Worm (Caenorhabditis elegans) whole organism, late embryonic: ENCODE data around the gene emb-5.

Source experiments
- C38D4.7 ChIP-seq: fragments of 200-800 bp; sonication (Bioruptor generic); optimal IDR thresholded peaks from 2 replicates; lab custom pipeline; 2018; ENCODE audit warnings: mild to moderate bottlenecking, missing genetic modification characterization, moderate library complexity, missing compliant biosample characterization
- F13H6.1 ChIP-seq: sonication (generic microtip); optimal IDR thresholded peaks from 2 replicates; lab custom pipeline; 2016; ENCODE audit warnings: missing genetic modification characterization, missing compliant biosample characterization
- ceh-18 ChIP-seq: sonication (generic microtip); optimal IDR thresholded peaks from 2 replicates; lab custom pipeline; 2016; ENCODE audit warnings: missing genetic modification characterization, missing compliant biosample characterization
- ceh-2 ChIP-seq: sonication (generic microtip); optimal IDR thresholded peaks from 2 replicates; lab custom pipeline; 2016; ENCODE audit warnings: missing genotype, missing genetic modification characterization, missing compliant biosample characterization
- ceh-22 ChIP-seq: sonication (generic microtip); optimal IDR thresholded peaks from 2 replicates; lab custom pipeline; 2017; ENCODE audit warnings: missing biosample characterization, missing genetic modification characterization
- ceh-24 ChIP-seq: sonication (generic microtip); optimal IDR thresholded peaks from 2 replicates; lab custom pipeline; 2016; ENCODE audit warnings: mild to moderate bottlenecking, missing genetic modification characterization, missing compliant biosample characterization
- ceh-30 ChIP-seq: fragments of 150-350 bp; optimal IDR thresholded peaks from 2 replicates; lab custom pipeline; 2014; ENCODE audit warnings: missing biosample characterization, missing genetic modification characterization
- ceh-45 ChIP-seq: fragments of 200-800 bp; sonication (Bioruptor generic); IDR thresholded peaks from 2 replicates; pipeline ENCODE4 v1.3.6; 2022; ENCODE audit warnings: missing genetic modification reagents, missing genetic modification characterization, missing compliant biosample characterization
- che-1 ChIP-seq: sonication (generic microtip); optimal IDR thresholded peaks from 2 replicates; lab custom pipeline; 2016; ENCODE audit warnings: mild to moderate bottlenecking, missing genetic modification characterization, missing compliant biosample characterization
- dmd-4 ChIP-seq: sonication (generic microtip); optimal IDR thresholded peaks from 2 replicates; lab custom pipeline; 2016; ENCODE audit warnings: borderline replicate concordance, missing genetic modification characterization, missing compliant biosample characterization
- dve-1 ChIP-seq: sonication (generic microtip); optimal IDR thresholded peaks from 2 replicates; lab custom pipeline; 2017; ENCODE audit warnings: antibody characterized with exemption, mild to moderate bottlenecking, missing genetic modification characterization, missing compliant biosample characterization
- elt-4 ChIP-seq: sonication (generic microtip); optimal IDR thresholded peaks from 2 replicates; lab custom pipeline; 2016; ENCODE audit warnings: missing genetic modification characterization, missing compliant biosample characterization
- ets-4 ChIP-seq: sonication (generic microtip); optimal IDR thresholded peaks from 2 replicates; lab custom pipeline; 2016; ENCODE audit warnings: missing genetic modification characterization, missing compliant biosample characterization
- eyg-1 ChIP-seq: sonication (generic microtip); optimal IDR thresholded peaks from 2 replicates; lab custom pipeline; 2016; ENCODE audit warnings: missing genotype, missing genetic modification characterization, missing compliant biosample characterization
- fax-1 ChIP-seq: sonication (generic microtip); optimal IDR thresholded peaks from 2 replicates; lab custom pipeline; 2016; ENCODE audit warnings: missing genotype, missing genetic modification characterization, missing compliant biosample characterization
- fkh-6 ChIP-seq: sonication (generic microtip); optimal IDR thresholded peaks from 2 replicates; lab custom pipeline; 2016; ENCODE audit warnings: missing genetic modification characterization, missing compliant biosample characterization
- hlh-13 ChIP-seq: fragments of 200-800 bp; sonication (Bioruptor generic); optimal IDR thresholded peaks from 2 replicates; lab custom pipeline; 2018; ENCODE audit warnings: mild to moderate bottlenecking, missing genetic modification characterization, missing compliant biosample characterization
- hlh-15 ChIP-seq: sonication (generic microtip); optimal IDR thresholded peaks from 2 replicates; lab custom pipeline; 2016; ENCODE audit warnings: missing genetic modification characterization, missing compliant biosample characterization
- hlh-8 ChIP-seq: sonication (generic microtip); optimal IDR thresholded peaks from 2 replicates; lab custom pipeline; 2016; ENCODE audit warnings: missing genotype, missing genetic modification characterization, missing compliant biosample characterization
- lin-11 ChIP-seq: fragments of 200-800 bp; sonication (Bioruptor generic); optimal IDR thresholded peaks from 2 replicates; lab custom pipeline; 2018; ENCODE audit warnings: mild to moderate bottlenecking, missing genetic modification characterization, missing compliant biosample characterization
- madf-2 ChIP-seq: sonication (generic microtip); optimal IDR thresholded peaks from 2 replicates; lab custom pipeline; 2017; ENCODE audit warnings: missing genetic modification characterization, missing compliant biosample characterization
- nhr-11 ChIP-seq: fragments of 150-350 bp; optimal IDR thresholded peaks from 2 replicates; lab custom pipeline; 2014; ENCODE audit warnings: missing biosample characterization, missing genetic modification characterization
- nhr-232 ChIP-seq: sonication (generic microtip); optimal IDR thresholded peaks from 2 replicates; lab custom pipeline; 2016; ENCODE audit warnings: missing genetic modification characterization, missing compliant biosample characterization
- pat-9 ChIP-seq: fragments of 200-800 bp; sonication (Bioruptor generic); optimal IDR thresholded peaks from 2 replicates; lab custom pipeline; 2018; ENCODE audit warnings: mild to moderate bottlenecking, missing genetic modification characterization, moderate library complexity, missing compliant biosample characterization
- pax-1 ChIP-seq: fragments of 150-350 bp; optimal IDR thresholded peaks from 2 replicates; lab custom pipeline; 2014; ENCODE audit warnings: missing biosample characterization, missing genetic modification characterization
- pha-4 ChIP-seq: fragments of 150-350 bp; optimal IDR thresholded peaks from 2 replicates; lab custom pipeline; 2018; ENCODE audit warnings: missing biosample characterization, missing genetic modification reagents, missing genetic modification characterization
- ref-2 ChIP-seq: sonication (generic microtip); optimal IDR thresholded peaks from 2 replicates; lab custom pipeline; 2016; ENCODE audit warnings: missing genetic modification characterization, missing compliant biosample characterization
- sox-2 ChIP-seq: fragments of 200-800 bp; sonication (Bioruptor generic); IDR thresholded peaks from 2 replicates; pipeline ENCODE4 v1.3.6; 2022; ENCODE audit warnings: missing genetic modification reagents, missing genetic modification characterization, missing compliant biosample characterization
- tbx-2 ChIP-seq: sonication (generic microtip); optimal IDR thresholded peaks from 2 replicates; lab custom pipeline; 2016; ENCODE audit warnings: missing genetic modification characterization, missing compliant biosample characterization
- tbx-7 ChIP-seq: sonication (generic microtip); optimal IDR thresholded peaks from 2 replicates; lab custom pipeline; 2016; ENCODE audit warnings: missing genotype, missing genetic modification characterization, missing compliant biosample characterization
- ttx-3 ChIP-seq: sonication (generic microtip); optimal IDR thresholded peaks from 2 replicates; lab custom pipeline; 2016; ENCODE audit warnings: missing genetic modification reagents, missing genetic modification characterization, missing compliant biosample characterization
- unc-3 ChIP-seq, 2 experiments: fragments of 200-800 bp in 1 of 2; sonication (Bioruptor generic) in 1 of 2; sonication (generic microtip) in 1 of 2; conservative IDR thresholded peaks in 1 of 2; optimal IDR thresholded peaks in 1 of 2; 2 replicates each; pipeline versions ENCODE4 v1.3.6 to Lab custom; 2016 to 2022; ENCODE audit warnings: missing compliant biosample characterization in 2 of 2, missing genetic modification characterization in 2 of 2, missing genetic modification reagents in 1 of 2
- unc-42 ChIP-seq: sonication (generic microtip); optimal IDR thresholded peaks from 2 replicates; lab custom pipeline; 2016; ENCODE audit warnings: missing genotype, missing genetic modification characterization, missing compliant biosample characterization
- unc-55 ChIP-seq: sonication (generic microtip); optimal IDR thresholded peaks from 2 replicates; lab custom pipeline; 2017; ENCODE audit warnings: missing biosample characterization, missing genetic modification reagents, missing genetic modification characterization
- unc-86 ChIP-seq: sonication (generic microtip); optimal IDR thresholded peaks from 2 replicates; lab custom pipeline; 2016; ENCODE audit warnings: missing genetic modification characterization, missing compliant biosample characterization
- ztf-16 ChIP-seq: sonication (generic microtip); optimal IDR thresholded peaks from 2 replicates; lab custom pipeline; 2017; ENCODE audit warnings: missing genetic modification characterization, missing compliant biosample characterization

Gene emb-5

ce11 chrIII:4705207-4705606 lies 15.3 kb downstream of the emb-5 start, which contains the start of gene pgap-2:
Gene pgap-2 (plus strand): TSS chrIII:4705507.
- TF ChIP-seq lin-11 (tag; lab: Kevin White, UChicago) (no peak), unc-55 (GFP tag; lab: Kevin White, UChicago) (no peak), unc-86 (tag; lab: Kevin White, UChicago) (no peak), hlh-13 (GFP tag; lab: Kevin White, UChicago) (no peak), ceh-22 (tag; lab: Kevin White, UChicago) (no peak), ceh-2 (tag; lab: Kevin White, UChicago) (no peak), F13H6.1 (tag; lab: Kevin White, UChicago) (no peak), ets-4 (no peak), dmd-4 (tag; lab: Kevin White, UChicago) (no peak), ztf-16 (tag; lab: Kevin White, UChicago) (no peak), pha-4 (tag; lab: Kevin White, UChicago) (no peak), hlh-15 (tag; lab: Kevin White, UChicago) (no peak), pax-1 (tag; lab: Kevin White, UChicago) (no peak), fkh-6 (tag; lab: Kevin White, UChicago) (no peak), ref-2 (no peak), ceh-30 (no peak), pat-9 (tag; lab: Kevin White, UChicago) (no peak)

- TF ChIP-seq unc-42 (tag; lab: Kevin White, UChicago) (peak; percentile 18), hlh-8 (tag; lab: Kevin White, UChicago) (no peak)
These were observed 16.5 kb downstream of the emb-5 start, which contains the start of the genes clp-2 and mrpl-16 for ce11 chrIII:4703932-4704454. Gene clp-2 (minus strand): TSS chrIII:4704025. Gene mrpl-16 (plus strand): TSS chrIII:4704404.

ce11 chrIII:4699922-4700321 lies 20.5 kb downstream of the emb-5 start, which contains the start of gene sel-13:
Gene sel-13 (minus strand): TSS chrIII:4700224.
- TF ChIP-seq ceh-24 (tag; lab: Kevin White, UChicago) (no peak), eyg-1 (no peak), ttx-3 (tag; lab: Kevin White, UChicago) (no peak), unc-55 (GFP tag; lab: Kevin White, UChicago) (no peak), tbx-7 (tag; lab: Kevin White, UChicago) (no peak)

ce11 chrIII:4697819-4698218 lies 22.7 kb downstream of the emb-5 start, which contains the start of gene dnj-18:
Gene dnj-18 (plus strand): TSS chrIII:4698119.
- TF ChIP-seq lin-11 (tag; lab: Kevin White, UChicago) (no peak), pat-9 (tag; lab: Kevin White, UChicago) (no peak), unc-86 (tag; lab: Kevin White, UChicago) (no peak), ceh-18 (no peak), eyg-1 (no peak), hlh-13 (GFP tag; lab: Kevin White, UChicago) (no peak), madf-2 (tag; lab: Kevin White, UChicago) (no peak), nhr-232 (tag; lab: Kevin White, UChicago) (no peak), ceh-22 (tag; lab: Kevin White, UChicago) (no peak), tbx-2 (tag; lab: Kevin White, UChicago) (no peak)
- TF ChIP-seq, all 69 proteins: peak for 0

- no peak for TF ChIP-seq ttx-3 (tag; lab: Kevin White, UChicago)
- TF ChIP-seq tbx-7 (tag; lab: Kevin White, UChicago): no peak
- no peak for TF ChIP-seq ets-4
- no peak for TF ChIP-seq C38D4.7 (GFP tag; lab: Kevin White, UChicago)
- no peak for TF ChIP-seq dve-1 (tag; lab: Kevin White, UChicago)
- TF ChIP-seq nhr-11 (tag; lab: Kevin White, UChicago): no peak
- no peak for TF ChIP-seq sox-2
- TF ChIP-seq elt-4: no peak
- no peak for TF ChIP-seq che-1 (tag; lab: Kevin White, UChicago)
- TF ChIP-seq nhr-232 (tag; lab: Kevin White, UChicago): no peak
- TF ChIP-seq unc-55 (GFP tag; lab: Kevin White, UChicago): no peak
- no peak for TF ChIP-seq fax-1
- TF ChIP-seq ceh-45 (GFP tag; lab: Robert Waterston, UW): no peak
- TF ChIP-seq unc-42 (tag; lab: Kevin White, UChicago): no peak
- TF ChIP-seq unc-3 (GFP tag; conservative IDR thresholded peaks at IDR 0.05; lab: Robert Waterston, UW): no peak
- TF ChIP-seq unc-3 (tag; optimal IDR thresholded peaks at IDR 0.05; lab: Kevin White, UChicago): no peak
These were observed 23.6 kb downstream of the emb-5 start for ce11 chrIII:4696903-4697302.
